Fruit fly (Drosophila melanogaster) whole organism, embryonic: ENCODE data around the gene wdn.

ENCODE experiments used
- Bteb2 ChIP-seq: fragments of 200-800 bp; sonication (Bioruptor generic); optimal IDR thresholded peaks from 2 replicates; lab custom pipeline; 2016; ENCODE audit warnings: missing biosample characterization, missing genetic modification characterization
- CG10209 ChIP-seq: fragments of 200-800 bp; sonication (Bioruptor generic); optimal IDR thresholded peaks from 3 replicates; lab custom pipeline; 2017; ENCODE audit warnings: missing biosample characterization, mild to moderate bottlenecking, missing genetic modification characterization, missing genetic modification reagents
- CG12071 ChIP-seq: fragments of 200-800 bp; sonication (Bioruptor generic); optimal IDR thresholded peaks from 3 replicates; lab custom pipeline; 2018; ENCODE audit warnings: missing biosample characterization, mild to moderate bottlenecking, missing genetic modification characterization
- CG12155 ChIP-seq: fragments of 200-800 bp; sonication (Bioruptor generic); optimal IDR thresholded peaks from 3 replicates; lab custom pipeline; 2016; ENCODE audit warnings: missing biosample characterization, missing genetic modification characterization
- CG12942 ChIP-seq: fragments of 200-800 bp; sonication (Bioruptor generic); optimal IDR thresholded peaks from 3 replicates; lab custom pipeline; 2016; ENCODE audit warnings: missing biosample characterization, missing genetic modification characterization
- CG13424 ChIP-seq: fragments of 200-800 bp; sonication (Bioruptor generic); optimal IDR thresholded peaks from 2 replicates; lab custom pipeline; 2019; ENCODE audit warnings: missing biosample characterization, mild to moderate bottlenecking, missing genetic modification characterization, moderate library complexity
- CG14710 ChIP-seq: fragments of 200-800 bp; sonication (Bioruptor generic); optimal IDR thresholded peaks from 3 replicates; lab custom pipeline; 2019; ENCODE audit warnings: missing biosample characterization, mild to moderate bottlenecking, missing genetic modification characterization, moderate library complexity
- CG15269 ChIP-seq: fragments of 200-800 bp; sonication (Bioruptor generic); optimal IDR thresholded peaks from 2 replicates; lab custom pipeline; 2018; ENCODE audit warnings: missing biosample characterization, mild to moderate bottlenecking, missing genetic modification characterization, moderate library complexity
- CG17385 ChIP-seq: fragments of 200-800 bp; sonication (Bioruptor generic); optimal IDR thresholded peaks from 3 replicates; lab custom pipeline; 2018; ENCODE audit warnings: missing biosample characterization, mild to moderate bottlenecking, missing genetic modification characterization
- CG17568 ChIP-seq: fragments of 200-800 bp; sonication (Bioruptor generic); optimal IDR thresholded peaks from 2 replicates; lab custom pipeline; 2018; ENCODE audit warnings: missing biosample characterization, mild to moderate bottlenecking, missing genetic modification characterization, moderate library complexity
- CG17802 ChIP-seq: fragments of 200-800 bp; sonication (Bioruptor generic); optimal IDR thresholded peaks from 2 replicates; lab custom pipeline; 2018; ENCODE audit warnings: missing biosample characterization, mild to moderate bottlenecking, missing genetic modification characterization, moderate library complexity
- CG2120 ChIP-seq: fragments of 200-800 bp; sonication (Bioruptor generic); optimal IDR thresholded peaks from 3 replicates; lab custom pipeline; 2016; ENCODE audit warnings: missing biosample characterization, missing genetic modification characterization
- CG30403 ChIP-seq: fragments of 200-800 bp; sonication (Bioruptor generic); optimal IDR thresholded peaks from 3 replicates; lab custom pipeline; 2016; ENCODE audit warnings: missing biosample characterization, missing genetic modification characterization
- CG3726 ChIP-seq: fragments of 200-800 bp; sonication (Bioruptor generic); IDR thresholded peaks from 3 replicates; pipeline ENCODE4, ENCODE4 v1.3.6; 2022; ENCODE audit warnings: missing biosample characterization, missing genetic modification characterization
- CG3838 ChIP-seq: fragments of 200-800 bp; sonication (Bioruptor generic); optimal IDR thresholded peaks from 3 replicates; lab custom pipeline; 2016; ENCODE audit warnings: missing biosample characterization, missing genetic modification characterization
- CG4360 ChIP-seq: fragments of 200-800 bp; sonication (Bioruptor generic); IDR thresholded peaks from 2 replicates; pipeline ENCODE4 v1.3.6; 2022; ENCODE audit warnings: missing biosample characterization, missing genetic modification characterization
- CG5953 ChIP-seq: fragments of 200-800 bp; sonication (Bioruptor generic); IDR thresholded peaks from 2 replicates; pipeline ENCODE4 v1.3.6; 2022; ENCODE audit warnings: missing biosample characterization, missing genetic modification characterization
- CG7745 ChIP-seq: fragments of 200-800 bp; sonication (Bioruptor generic); optimal IDR thresholded peaks from 2 replicates; lab custom pipeline; 2018; ENCODE audit warnings: missing biosample characterization, mild to moderate bottlenecking, missing genetic modification characterization, moderate library complexity
- Dip2 ChIP-seq: fragments of 200-800 bp; sonication (Bioruptor generic); IDR thresholded peaks from 2 replicates; pipeline ENCODE4 v1.3.6; 2022; ENCODE audit warnings: missing biosample characterization, missing genetic modification characterization
- Doc3 ChIP-seq: fragments of 200-800 bp; sonication (Bioruptor generic); IDR thresholded peaks from 3 replicates; pipeline ENCODE4 v1.3.6; 2022; ENCODE audit warnings: missing biosample characterization, missing genetic modification characterization; ENCODE audit not compliant: partially characterized antibody
- Drgx ChIP-seq: fragments of 200-800 bp; sonication (Bioruptor generic); IDR thresholded peaks from 2 replicates; pipeline ENCODE4 v1.3.6; 2022; ENCODE audit warnings: missing biosample characterization, missing genetic modification characterization
- E2f2 ChIP-seq: fragments of 200-800 bp; sonication (Bioruptor generic); IDR thresholded peaks from 2 replicates; pipeline ENCODE4 v1.3.6; 2022; ENCODE audit warnings: missing biosample characterization, missing genetic modification characterization
- Ets97D ChIP-seq: fragments of 200-800 bp; sonication (Bioruptor generic); optimal IDR thresholded peaks from 3 replicates; lab custom pipeline; 2016; ENCODE audit warnings: missing biosample characterization, missing genetic modification characterization
- GATAe ChIP-seq: fragments of 200-800 bp; sonication (Bioruptor generic); conservative IDR thresholded peaks from 2 replicates; pipeline ENCODE4 v1.3.6; 2022; ENCODE audit warnings: missing biosample characterization, missing genetic modification characterization
- Hmr ChIP-seq: fragments of 200-800 bp; sonication (Bioruptor generic); optimal IDR thresholded peaks from 3 replicates; lab custom pipeline; 2017; ENCODE audit warnings: mild to moderate bottlenecking, missing biosample characterization, missing genetic modification reagents, missing genetic modification characterization
- MBD-R2 ChIP-seq: fragments of 200-800 bp; sonication (Bioruptor generic); IDR thresholded peaks from 2 replicates; pipeline ENCODE4 v1.3.6; 2022; ENCODE audit warnings: missing biosample characterization, missing genetic modification characterization
- Mes4 ChIP-seq: fragments of 200-800 bp; sonication (Bioruptor generic); optimal IDR thresholded peaks from 2 replicates; lab custom pipeline; 2016; ENCODE audit warnings: missing biosample characterization, missing genetic modification characterization
- Oaz ChIP-seq: fragments of 200-800 bp; sonication (Bioruptor generic); IDR thresholded peaks from 2 replicates; pipeline ENCODE4 v1.3.6; 2022; ENCODE audit warnings: missing biosample characterization, missing genetic modification characterization
- Ptx1 ChIP-seq: fragments of 200-800 bp; sonication (Bioruptor generic); IDR thresholded peaks from 2 replicates; pipeline ENCODE4 v1.3.6; 2022; ENCODE audit warnings: missing biosample characterization, missing genetic modification characterization
- Sin3A ChIP-seq: fragments of >200 bp; optimal IDR thresholded peaks from 2 replicates; lab custom pipeline; 2018
- Spps ChIP-seq: fragments of 200-800 bp; sonication (Bioruptor generic); optimal IDR thresholded peaks from 2 replicates; lab custom pipeline; 2018; ENCODE audit warnings: missing biosample characterization, mild to moderate bottlenecking, missing genetic modification characterization
- aop ChIP-seq: fragments of 200-800 bp; sonication (Bioruptor generic); IDR thresholded peaks from 2 replicates; pipeline ENCODE4 v1.3.6; 2022; ENCODE audit warnings: missing biosample characterization, missing genetic modification characterization
- ase ChIP-seq: fragments of 200-800 bp; sonication (Bioruptor generic); IDR thresholded peaks from 3 replicates; pipeline ENCODE4 v1.3.6; 2022; ENCODE audit warnings: missing biosample characterization, missing genetic modification characterization
- bcd ChIP-seq: fragments of 200-800 bp; sonication (Bioruptor generic); optimal IDR thresholded peaks from 2 replicates; lab custom pipeline; 2017; ENCODE audit warnings: missing biosample characterization, mild to moderate bottlenecking, missing genetic modification characterization
- chif ChIP-seq, 2 experiments: fragments of 200-800 bp; sonication (Bioruptor generic); optimal IDR thresholded peaks; 3 replicates each; lab custom pipeline; 2016; ENCODE audit warnings: missing biosample characterization in 2 of 2, missing genetic modification characterization in 2 of 2
- ci ChIP-seq: fragments of 200-800 bp; sonication (Bioruptor generic); IDR thresholded peaks from 3 replicates; pipeline ENCODE4 v1.3.6; 2022; ENCODE audit warnings: missing biosample characterization, missing genetic modification characterization
- dan ChIP-seq: fragments of 200-800 bp; sonication (Bioruptor generic); IDR thresholded peaks from 2 replicates; pipeline ENCODE4 v1.3.6; 2022; ENCODE audit warnings: missing biosample characterization, missing genetic modification characterization
- danr ChIP-seq: fragments of 200-800 bp; sonication (Bioruptor generic); IDR thresholded peaks from 2 replicates; pipeline ENCODE4 v1.3.6; 2022; ENCODE audit warnings: missing biosample characterization, missing genetic modification characterization
- hb ChIP-seq: fragments of 200-800 bp; sonication (Bioruptor generic); IDR thresholded peaks from 3 replicates; pipeline ENCODE4 v1.3.6; 2022; ENCODE audit warnings: missing biosample characterization, missing genetic modification characterization; ENCODE audit not compliant: partially characterized antibody
- lilli ChIP-seq: fragments of 200-800 bp; sonication (Bioruptor generic); optimal IDR thresholded peaks from 3 replicates; lab custom pipeline; 2016; ENCODE audit warnings: missing biosample characterization, missing genetic modification characterization
- lmd ChIP-seq: fragments of 200-800 bp; sonication (Bioruptor generic); IDR thresholded peaks from 2 replicates; pipeline ENCODE4 v1.3.6; 2022; ENCODE audit warnings: missing biosample characterization, missing genetic modification characterization
- nmo ChIP-seq: fragments of 200-800 bp; sonication (Bioruptor generic); optimal IDR thresholded peaks from 2 replicates; lab custom pipeline; 2018; ENCODE audit warnings: missing biosample characterization, mild to moderate bottlenecking, missing genetic modification characterization, moderate library complexity
- pb ChIP-seq: fragments of 200-800 bp; sonication (Bioruptor generic); optimal IDR thresholded peaks from 3 replicates; lab custom pipeline; 2016; ENCODE audit warnings: missing biosample characterization, missing genetic modification characterization
- run ChIP-seq: fragments of 200-800 bp; sonication (Bioruptor generic); optimal IDR thresholded peaks from 3 replicates; lab custom pipeline; 2018; ENCODE audit warnings: missing biosample characterization, mild to moderate bottlenecking, missing genetic modification characterization
- sc ChIP-seq, 3 experiments: fragments of >200 bp in 2 of 3; fragments of 200-800 bp in 1 of 3; sonication (Bioruptor generic) in 1 of 3; optimal IDR thresholded peaks; 2 replicates in 2 of 3; 3 replicates in 1 of 3; lab custom pipeline; 2017; ENCODE audit warnings: mild to moderate bottlenecking in 1 of 3, missing biosample characterization in 1 of 3, missing genetic modification characterization in 1 of 3, missing genetic modification reagents in 1 of 3
- shn ChIP-seq: fragments of 200-800 bp; sonication (Bioruptor generic); optimal IDR thresholded peaks from 3 replicates; lab custom pipeline; 2016; ENCODE audit warnings: missing biosample characterization, missing genetic modification characterization
- sima ChIP-seq: fragments of 200-800 bp; sonication (Bioruptor generic); optimal IDR thresholded peaks from 2 replicates; lab custom pipeline; 2016; ENCODE audit warnings: missing biosample characterization, missing genetic modification characterization
- sug ChIP-seq: fragments of 200-800 bp; optimal IDR thresholded peaks from 2 replicates; lab custom pipeline; 2019; ENCODE audit warnings: missing biosample characterization, mild to moderate bottlenecking, missing genetic modification characterization, moderate library complexity
- vvl ChIP-seq: fragments of 200-800 bp; sonication (Bioruptor generic); IDR thresholded peaks from 2 replicates; pipeline ENCODE4 v1.3.6; 2022; ENCODE audit warnings: missing biosample characterization, missing genetic modification characterization
- zf30C ChIP-seq: fragments of 200-800 bp; sonication (Bioruptor generic); optimal IDR thresholded peaks from 3 replicates; lab custom pipeline; 2018; ENCODE audit warnings: missing biosample characterization, mild to moderate bottlenecking, missing genetic modification characterization

wdn gene

DNA sequence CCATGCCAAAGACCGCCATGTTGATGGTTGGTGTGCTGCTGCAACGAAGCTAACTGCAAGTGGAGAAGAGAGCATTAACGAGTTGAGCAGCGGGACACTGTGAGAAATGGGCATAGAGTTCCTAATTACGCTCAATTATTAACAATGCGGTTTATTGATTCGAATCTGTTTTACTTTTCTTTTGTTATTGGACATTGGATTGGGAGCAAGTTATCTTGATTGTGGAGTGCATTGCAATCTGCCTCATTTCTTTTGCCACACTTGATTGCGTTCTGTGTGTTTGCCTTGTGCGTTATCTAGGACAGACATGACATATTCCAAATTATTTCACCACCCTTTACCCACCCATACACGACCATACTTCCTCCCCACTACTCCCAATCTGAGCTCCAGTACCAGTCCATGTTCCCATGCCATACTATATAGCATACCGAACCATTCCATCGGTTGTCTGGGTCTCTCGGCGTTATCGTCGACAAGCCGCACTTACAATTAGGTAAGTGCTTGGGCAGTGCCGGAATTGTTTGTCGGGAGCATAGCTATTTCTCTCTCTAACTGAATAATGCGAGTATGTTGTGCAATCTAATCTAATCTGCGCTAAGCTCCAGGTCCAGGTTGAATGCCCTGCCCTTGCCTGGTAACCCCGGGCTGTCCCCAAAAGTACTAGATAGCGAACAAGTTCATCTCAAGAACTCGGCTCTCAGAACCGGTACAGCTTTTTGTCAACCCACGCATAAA lies 46.3 kb upstream of the wdn start (continued):
- no peak for TF ChIP-seq sima (GFP tag; lab: Kevin White, UChicago)
- peak; percentile 64 for TF ChIP-seq Ptx1 (GFP tag; lab: Robert Waterston, UW)
- peak; percentile 22 for TF ChIP-seq CG14710 (tag; lab: Kevin White, UChicago)
- TF ChIP-seq pb (GFP tag; lab: Kevin White, UChicago), result peak; percentile 1
- TF ChIP-seq CG2120 (GFP tag; lab: Kevin White, UChicago), result peak; percentile 5
- TF ChIP-seq nmo, result peak; percentile 67
- no peak for TF ChIP-seq Bteb2
- TF ChIP-seq Mes4 (GFP tag; lab: Kevin White, UChicago), result peak; percentile 12
- TF ChIP-seq shn, result peak; percentile 2
- TF ChIP-seq run (tag; lab: Kevin White, UChicago), result no peak
- peak; percentile 78 for TF ChIP-seq ci
- TF ChIP-seq lmd (GFP tag; lab: Robert Waterston, UW), result peak; percentile 53; the same call in 1 of the 2 replicates
- TF ChIP-seq CG10209 (GFP tag; lab: Kevin White, UChicago), result peak; percentile 42
- TF ChIP-seq CG17802 (tag; lab: Kevin White, UChicago), result no peak
- no peak for TF ChIP-seq sug (tag; lab: Kevin White, UChicago)
- TF ChIP-seq CG17568, result no peak
- peak; percentile 26 for TF ChIP-seq CG12942 (GFP tag; lab: Kevin White, UChicago)
- no peak for TF ChIP-seq Spps (tag; lab: Kevin White, UChicago)
- no peak for TF ChIP-seq Doc3
- TF ChIP-seq Hmr (GFP tag; lab: Kevin White, UChicago), result no peak
- peak; percentile 18 to 63 for TF ChIP-seq chif (GFP tag; optimal IDR thresholded peaks at IDR 0.05; lab: Kevin White, UChicago)
- TF ChIP-seq CG30403 (GFP tag; lab: Kevin White, UChicago), result peak; percentile 42
- TF ChIP-seq CG15269 (tag; lab: Kevin White, UChicago), result peak; percentile 33
- no peak for TF ChIP-seq MBD-R2 (GFP tag; lab: Robert Waterston, UW)
- TF ChIP-seq Sin3A (lab: Kevin White, UChicago), result no peak
- no peak for TF ChIP-seq CG7745 (tag; lab: Kevin White, UChicago)
- peak; percentile 6 for TF ChIP-seq bcd (GFP tag; lab: Kevin White, UChicago)
- no peak for TF ChIP-seq CG4360 (GFP tag; lab: Robert Waterston, UW)
- no peak for TF ChIP-seq aop (GFP tag; lab: Robert Waterston, UW)
- no peak for TF ChIP-seq CG3838 (GFP tag; lab: Kevin White, UChicago)
- peak; percentile 56 for TF ChIP-seq Drgx
- TF ChIP-seq Oaz (GFP tag; lab: Robert Waterston, UW), result 0 out of 2 replicates have a peak, but pooled peaks have one; percentile 7
- no peak for TF ChIP-seq dan (GFP tag; lab: Robert Waterston, UW)
- no peak for TF ChIP-seq CG12155
- 0 out of 3 replicates have a peak, but pooled peaks have one; percentile 22 for TF ChIP-seq ase (GFP tag; lab: Robert Waterston, UW)
- peak; percentile 33 for TF ChIP-seq zf30C
- no peak for TF ChIP-seq CG3726
- no peak for TF ChIP-seq Dip2 (GFP tag; lab: Robert Waterston, UW)
- TF ChIP-seq CG13424 (tag; lab: Kevin White, UChicago), result peak; percentile 55
- TF ChIP-seq danr (GFP tag; lab: Robert Waterston, UW), result 0 out of 2 replicates have a peak, but pooled peaks have one; percentile 21
- 0 out of 2 replicates have a peak, but pooled peaks have one; percentile 15 for TF ChIP-seq GATAe
- no peak for TF ChIP-seq Ets97D
- no peak; the same call in 1 of the 2 replicates for TF ChIP-seq CG5953
- TF ChIP-seq vvl (GFP tag; lab: Robert Waterston, UW), result peak; percentile 34; the same call in 1 of the 2 replicates
- TF ChIP-seq sc (optimal IDR thresholded peaks at IDR 0.05; lab: Kevin White, UChicago), result no peak
- peak; percentile 2 for TF ChIP-seq sc (GFP tag; optimal IDR thresholded peaks at IDR 0.05; lab: Kevin White, UChicago)
- no peak for TF ChIP-seq lilli (GFP tag; lab: Kevin White, UChicago)
- peak; percentile 51 for TF ChIP-seq CG17385 (GFP tag; lab: Kevin White, UChicago)
- TF ChIP-seq CG12071, result no peak
- TF ChIP-seq hb (GFP tag; lab: Robert Waterston, UW), result no peak
- TF ChIP-seq E2f2, result 0 out of 2 replicates have a peak, but pooled peaks have one; percentile 21
